Fruit fly (Drosophila melanogaster) Kc167 (cell line): ENCODE measurements around the gene Hrd3.

Experiments used
- psq ChIP-seq: fragments of >200 bp; optimal IDR thresholded peaks from 2 replicates; lab custom pipeline; 2017; ENCODE audit warnings: missing external identifiers
- ttk ChIP-seq: sonication (Bioruptor generic); optimal IDR thresholded peaks from 2 replicates; lab custom pipeline; 2017; ENCODE audit warnings: missing external identifiers

DNA sequence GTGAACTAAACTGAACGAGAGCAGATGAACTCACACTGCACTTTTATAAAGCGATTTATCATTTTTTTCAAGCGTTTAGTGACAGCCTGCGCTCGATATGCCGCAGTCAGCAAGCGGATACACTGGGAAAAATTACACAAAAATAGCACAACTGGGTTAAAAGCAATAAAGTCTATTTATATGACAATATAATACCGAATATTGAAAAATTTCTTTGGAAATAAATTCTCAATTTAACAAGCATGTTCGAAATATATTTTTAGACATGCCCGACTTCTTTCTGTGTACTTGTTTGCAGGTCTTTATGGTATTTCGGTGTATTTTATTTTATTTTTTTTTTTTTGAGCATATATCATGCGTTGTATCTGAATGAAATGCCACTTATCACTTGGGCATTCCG is 44.5 kb downstream of the Hrd3 start:
- TF ChIP-seq psq (no peak), ttk (lab: Kevin White, UChicago) (no peak)
